Worm (Caenorhabditis elegans) whole organism, young adult: ENCODE results near the gene B0285.3.

Experiments
- B0035.1 ChIP-seq: sonication (generic microtip); optimal IDR thresholded peaks from 2 replicates; lab custom pipeline; 2016; ENCODE audit warnings: missing genetic modification characterization, mild to moderate bottlenecking, missing compliant biosample characterization, missing genotype, missing genetic modification reagents
- C17E4.6 ChIP-seq: fragments of 200-800 bp; sonication (Bioruptor generic); IDR thresholded peaks from 2 replicates; pipeline ENCODE4 v1.3.6; 2022; ENCODE audit warnings: missing genetic modification reagents, missing genetic modification characterization, missing compliant biosample characterization
- F10E7.11 ChIP-seq: sonication (generic microtip); optimal IDR thresholded peaks from 2 replicates; lab custom pipeline; 2017; ENCODE audit warnings: mild to moderate bottlenecking, missing genetic modification characterization, moderate library complexity, missing compliant biosample characterization
- F22D6.2 ChIP-seq: sonication (generic microtip); optimal IDR thresholded peaks from 2 replicates; lab custom pipeline; 2016; ENCODE audit warnings: mild to moderate bottlenecking, missing genetic modification characterization, missing compliant biosample characterization
- F52B5.7 ChIP-seq: sonication (generic microtip); optimal IDR thresholded peaks from 2 replicates; lab custom pipeline; 2016; ENCODE audit warnings: mild to moderate bottlenecking, missing genetic modification characterization, missing compliant biosample characterization
- T07F8.4 ChIP-seq: sonication (generic microtip); optimal IDR thresholded peaks from 2 replicates; lab custom pipeline; 2016; ENCODE audit warnings: mild to moderate bottlenecking, missing genetic modification characterization, moderate library complexity, missing compliant biosample characterization
- T26A5.8 ChIP-seq: sonication (generic microtip); optimal IDR thresholded peaks from 2 replicates; lab custom pipeline; 2016; ENCODE audit warnings: missing genetic modification characterization, missing compliant biosample characterization
- Y53F4B.3 ChIP-seq: fragments of 200-800 bp; sonication (Bioruptor generic); IDR thresholded peaks from 2 replicates; pipeline ENCODE4 v1.3.6; 2022; ENCODE audit warnings: missing genetic modification reagents, missing genetic modification characterization, missing compliant biosample characterization
- Y56A3A.18 ChIP-seq: fragments of 200-800 bp; sonication (Bioruptor generic); IDR thresholded peaks from 2 replicates; pipeline ENCODE4 v1.3.6; 2022; ENCODE audit warnings: missing genetic modification reagents, missing genetic modification characterization, missing compliant biosample characterization
- Y67H2A.10 ChIP-seq: fragments of 200-800 bp; sonication (Bioruptor generic); conservative IDR thresholded peaks from 2 replicates; pipeline ENCODE4 v1.3.6; 2022; ENCODE audit warnings: missing genetic modification reagents, missing genetic modification characterization, missing compliant biosample characterization
- aptf-2 ChIP-seq: fragments of 200-800 bp; sonication (Bioruptor generic); conservative IDR thresholded peaks from 2 replicates; pipeline ENCODE4 v1.3.6; 2022; ENCODE audit warnings: missing genetic modification reagents, missing genetic modification characterization, missing compliant biosample characterization
- atf-7 ChIP-seq: sonication (generic microtip); optimal IDR thresholded peaks from 2 replicates; lab custom pipeline; 2017; ENCODE audit warnings: mild to moderate bottlenecking, missing genetic modification characterization, missing compliant biosample characterization
- attf-6 ChIP-seq: fragments of 200-800 bp; sonication (Bioruptor generic); IDR thresholded peaks from 2 replicates; pipeline ENCODE4 v1.3.6; 2022; ENCODE audit warnings: missing genetic modification reagents, missing genetic modification characterization, missing compliant biosample characterization
- ceh-58 ChIP-seq: fragments of 200-800 bp; sonication (Bioruptor generic); IDR thresholded peaks from 2 replicates; pipeline ENCODE4 v1.3.6; 2022; ENCODE audit warnings: missing genetic modification characterization, missing compliant biosample characterization
- ceh-91 ChIP-seq: fragments of 200-800 bp; sonication (Bioruptor generic); IDR thresholded peaks from 2 replicates; pipeline ENCODE4 v1.3.6; 2022; ENCODE audit warnings: missing genetic modification reagents, missing genetic modification characterization, missing compliant biosample characterization
- chd-7 ChIP-seq: sonication (generic microtip); optimal IDR thresholded peaks from 2 replicates; lab custom pipeline; 2016; ENCODE audit warnings: mild to moderate bottlenecking, missing genetic modification characterization, moderate library complexity, missing compliant biosample characterization
- die-1 ChIP-seq: sonication (generic microtip); optimal IDR thresholded peaks from 2 replicates; lab custom pipeline; 2016; ENCODE audit warnings: missing genotype, mild to moderate bottlenecking, missing genetic modification characterization, missing compliant biosample characterization
- dpff-1 ChIP-seq: sonication (generic microtip); optimal IDR thresholded peaks from 2 replicates; lab custom pipeline; 2017; ENCODE audit warnings: mild to moderate bottlenecking, missing genetic modification characterization, missing compliant biosample characterization
- egl-44 ChIP-seq: fragments of 200-800 bp; sonication (Bioruptor generic); IDR thresholded peaks from 2 replicates; pipeline ENCODE4 v1.3.6; 2022; ENCODE audit warnings: missing genetic modification reagents, missing genetic modification characterization, missing compliant biosample characterization
- egrh-3 ChIP-seq: fragments of 200-800 bp; sonication (Bioruptor generic); IDR thresholded peaks from 2 replicates; pipeline ENCODE4 v1.3.6; 2022; ENCODE audit warnings: missing genetic modification reagents, missing genetic modification characterization, missing compliant biosample characterization
- fkh-3 ChIP-seq: sonication (generic microtip); optimal IDR thresholded peaks from 2 replicates; lab custom pipeline; 2016; ENCODE audit warnings: mild to moderate bottlenecking, missing genetic modification characterization, missing compliant biosample characterization
- gei-17 ChIP-seq: fragments of 200-800 bp; sonication (Bioruptor generic); optimal IDR thresholded peaks from 2 replicates; lab custom pipeline; 2018; ENCODE audit warnings: mild to moderate bottlenecking, missing genetic modification characterization, missing compliant biosample characterization
- hlh-26 ChIP-seq: fragments of 200-800 bp; sonication (Bioruptor generic); conservative IDR thresholded peaks from 2 replicates; pipeline ENCODE4 v1.3.6; 2022; ENCODE audit warnings: missing genetic modification reagents, missing genetic modification characterization, missing compliant biosample characterization
- hmg-1.2 ChIP-seq: fragments of 200-800 bp; sonication (Bioruptor generic); IDR thresholded peaks from 2 replicates; pipeline ENCODE4 v1.3.6; 2022; ENCODE audit warnings: missing genetic modification reagents, missing genetic modification characterization, missing compliant biosample characterization
- hmg-20 ChIP-seq: fragments of 200-800 bp; sonication (Bioruptor generic); IDR thresholded peaks from 2 replicates; pipeline ENCODE4 v1.3.6; 2022; ENCODE audit warnings: missing genetic modification reagents, missing genetic modification characterization, missing compliant biosample characterization
- let-526 ChIP-seq: fragments of 200-800 bp; sonication (Bioruptor generic); IDR thresholded peaks from 2 replicates; pipeline ENCODE4 v1.3.6; 2022; ENCODE audit warnings: missing genetic modification reagents, missing genetic modification characterization, missing compliant biosample characterization
- let-607 ChIP-seq, 2 experiments: fragments of 200-800 bp in 1 of 2; sonication (Bioruptor generic) in 1 of 2; sonication (generic microtip) in 1 of 2; optimal IDR thresholded peaks; 2 replicates each; lab custom pipeline; 2016 to 2018; ENCODE audit warnings: mild to moderate bottlenecking in 2 of 2, missing compliant biosample characterization in 2 of 2, missing genetic modification characterization in 2 of 2, moderate library complexity in 2 of 2, missing genotype in 1 of 2
- lin-26 ChIP-seq: fragments of 200-800 bp; sonication (Bioruptor generic); IDR thresholded peaks from 2 replicates; pipeline ENCODE4 v1.3.6; 2022; ENCODE audit warnings: missing genetic modification reagents, missing genetic modification characterization, missing compliant biosample characterization
- lsy-27 ChIP-seq: sonication (generic microtip); optimal IDR thresholded peaks from 2 replicates; lab custom pipeline; 2017; ENCODE audit warnings: missing genetic modification characterization, mild to moderate bottlenecking, missing compliant biosample characterization, antibody characterized with exemption, missing genotype, borderline replicate concordance; ENCODE audit not compliant: insufficient read depth
- madf-10 ChIP-seq: sonication (generic microtip); optimal IDR thresholded peaks from 2 replicates; lab custom pipeline; 2016; ENCODE audit warnings: mild to moderate bottlenecking, missing genetic modification characterization, missing compliant biosample characterization
- madf-3 ChIP-seq: fragments of 200-800 bp; sonication (Bioruptor generic); IDR thresholded peaks from 2 replicates; pipeline ENCODE4 v1.3.6; 2022; ENCODE audit warnings: missing genetic modification reagents, missing genetic modification characterization, missing compliant biosample characterization
- mcd-1 ChIP-seq: fragments of 200-800 bp; sonication (Bioruptor generic); IDR thresholded peaks from 2 replicates; pipeline ENCODE4 v1.3.6; 2022; ENCODE audit warnings: missing genetic modification reagents, missing genetic modification characterization, missing compliant biosample characterization
- mel-28 ChIP-seq: sonication (generic microtip); optimal IDR thresholded peaks from 2 replicates; lab custom pipeline; 2016; ENCODE audit warnings: borderline replicate concordance, mild to moderate bottlenecking, missing genetic modification characterization, missing compliant biosample characterization
- nfya-2 ChIP-seq: fragments of 200-800 bp; sonication (Bioruptor generic); IDR thresholded peaks from 2 replicates; pipeline ENCODE4 v1.3.6; 2022; ENCODE audit warnings: missing genetic modification reagents, missing genetic modification characterization, missing compliant biosample characterization
- nfyb-1 ChIP-seq: fragments of 200-800 bp; sonication (Bioruptor generic); IDR thresholded peaks from 2 replicates; pipeline ENCODE4 v1.3.6; 2022; ENCODE audit warnings: missing genetic modification reagents, missing genetic modification characterization, missing compliant biosample characterization
- nhr-90 ChIP-seq: sonication (generic microtip); optimal IDR thresholded peaks from 2 replicates; lab custom pipeline; 2016; ENCODE audit warnings: missing genotype, mild to moderate bottlenecking, missing genetic modification characterization, missing compliant biosample characterization
- rpc-1 ChIP-seq, 2 experiments: fragments of 150-350 bp in 1 of 2; sonication (generic microtip) in 1 of 2; optimal IDR thresholded peaks; 2 replicates each; lab custom pipeline; 2014 to 2018; ENCODE audit warnings: missing biosample characterization in 1 of 2, missing genetic modification characterization in 1 of 2, missing genetic modification reagents in 1 of 2, missing genotype in 1 of 2
- sea-2 ChIP-seq: fragments of 200-800 bp; sonication (Bioruptor generic); IDR thresholded peaks from 2 replicates; pipeline ENCODE4 v1.3.6; 2022; ENCODE audit warnings: missing genetic modification characterization, missing compliant biosample characterization
- snpc-1.1 ChIP-seq: sonication (generic microtip); optimal IDR thresholded peaks from 2 replicates; lab custom pipeline; 2017; ENCODE audit warnings: missing genetic modification characterization, mild to moderate bottlenecking, missing compliant biosample characterization, antibody characterized with exemption, moderate library complexity, missing genotype, missing genetic modification reagents; ENCODE audit not compliant: insufficient read depth
- snpc-1.3 ChIP-seq: sonication (generic microtip); optimal IDR thresholded peaks from 2 replicates; lab custom pipeline; 2017; ENCODE audit warnings: missing genetic modification characterization, mild to moderate bottlenecking, missing compliant biosample characterization, antibody characterized with exemption, moderate library complexity, missing genotype, missing genetic modification reagents; ENCODE audit not compliant: insufficient read depth
- snpc-4 ChIP-seq, 5 experiments: fragments of 150-350 bp in 1 of 5; sonication (generic microtip) in 4 of 5; optimal IDR thresholded peaks; 2 replicates each; lab custom pipeline; 2014 to 2018; ENCODE audit warnings: missing genetic modification characterization in 5 of 5, missing biosample characterization in 3 of 5, antibody characterized with exemption in 2 of 5, mild to moderate bottlenecking in 2 of 5, missing compliant biosample characterization in 2 of 5, missing genotype in 2 of 5, moderate library complexity in 2 of 5, missing genetic modification reagents in 1 of 5
- tbx-9 ChIP-seq: sonication (generic microtip); optimal IDR thresholded peaks from 2 replicates; lab custom pipeline; 2016; ENCODE audit warnings: borderline replicate concordance, missing genetic modification characterization, inconsistent platforms, missing compliant biosample characterization
- tlf-1 ChIP-seq: fragments of 200-800 bp; sonication (Bioruptor generic); optimal IDR thresholded peaks from 2 replicates; lab custom pipeline; 2018; ENCODE audit warnings: mild to moderate bottlenecking, missing genetic modification characterization, missing compliant biosample characterization
- xnd-1 ChIP-seq: sonication (generic microtip); optimal IDR thresholded peaks from 2 replicates; lab custom pipeline; 2016; ENCODE audit warnings: missing genotype, missing genetic modification reagents, missing genetic modification characterization, missing compliant biosample characterization
- zfh-2 ChIP-seq: fragments of 200-800 bp; sonication (Bioruptor generic); conservative IDR thresholded peaks from 2 replicates; pipeline ENCODE4 v1.3.6; 2022; ENCODE audit warnings: missing genetic modification reagents, missing genetic modification characterization, missing compliant biosample characterization
- zim-3 ChIP-seq: sonication (generic microtip); optimal IDR thresholded peaks from 2 replicates; lab custom pipeline; 2017; ENCODE audit warnings: mild to moderate bottlenecking, missing genetic modification characterization, moderate library complexity, missing compliant biosample characterization
- ztf-18 ChIP-seq: sonication (generic microtip); optimal IDR thresholded peaks from 2 replicates; lab custom pipeline; 2016; ENCODE audit warnings: missing genotype, mild to moderate bottlenecking, missing genetic modification characterization, missing compliant biosample characterization
- ztf-26 ChIP-seq: sonication (generic microtip); optimal IDR thresholded peaks from 2 replicates; lab custom pipeline; 2017; ENCODE audit warnings: missing genetic modification characterization, missing compliant biosample characterization
- ztf-6 ChIP-seq: fragments of 200-800 bp; sonication (Bioruptor generic); IDR thresholded peaks from 2 replicates; pipeline ENCODE4 v1.3.6; 2022; ENCODE audit warnings: missing genetic modification reagents, missing genetic modification characterization, missing compliant biosample characterization

B0285.3 gene

DNA sequence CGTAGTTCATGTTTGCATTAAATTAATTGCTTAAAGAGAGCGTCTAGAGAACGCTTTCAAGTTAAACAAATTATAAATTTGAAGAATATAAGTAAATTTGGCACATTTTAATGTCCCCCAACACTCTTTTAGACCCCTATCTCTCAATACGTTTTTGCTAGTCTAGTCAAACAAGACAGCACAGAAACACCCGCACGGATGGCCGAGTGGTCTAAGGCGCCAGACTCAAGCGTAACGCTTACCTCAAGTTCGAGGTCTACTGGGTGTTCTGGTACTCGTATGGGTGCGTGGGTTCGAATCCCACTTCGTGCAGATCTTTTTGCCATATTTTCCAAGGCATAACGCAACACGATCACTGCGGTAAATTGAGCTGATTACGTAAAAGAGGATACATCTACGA is 19.2 kb upstream of the B0285.3 start (continued):
- TF ChIP-seq Y56A3A.18 (no peak), zfh-2 (GFP tag; lab: Robert Waterston, UW) (no peak), snpc-1.1 (tag; lab: Kevin White, UChicago) (no peak), F10E7.11 (tag; lab: Kevin White, UChicago) (no peak), egl-44 (0 out of 2 replicates have a peak, but pooled peaks have one; percentile 35), madf-10 (tag; lab: Kevin White, UChicago) (no peak), fkh-3 (no peak), gei-17 (no peak), ceh-58 (GFP tag; lab: Robert Waterston, UW) (no peak), F52B5.7 (tag; lab: Kevin White, UChicago) (no peak), zim-3 (tag; lab: Kevin White, UChicago) (no peak), mcd-1 (peak; percentile 18; the same call in 1 of the 2 replicates), lsy-27 (tag; lab: Kevin White, UChicago) (no peak), madf-3 (no peak), dpff-1 (tag; lab: Kevin White, UChicago) (no peak), let-607 (tag; optimal IDR thresholded peaks at IDR 0.05; lab: Kevin White, UChicago) (no peak), ceh-91 (GFP tag; lab: Robert Waterston, UW) (no peak), tlf-1 (GFP tag; lab: Kevin White, UChicago) (no peak), mel-28 (tag; lab: Kevin White, UChicago) (no peak), lin-26 (GFP tag; lab: Robert Waterston, UW) (peak; percentile 78), T26A5.8 (no peak), atf-7 (tag; lab: Kevin White, UChicago) (no peak), hmg-1.2 (GFP tag; lab: Robert Waterston, UW) (peak; percentile 30; the same call in 1 of the 2 replicates), C17E4.6 (GFP tag; lab: Robert Waterston, UW) (no peak), chd-7 (no peak), nfya-2 (GFP tag; lab: Robert Waterston, UW) (no peak), Y53F4B.3 (no peak), B0035.1 (tag; lab: Kevin White, UChicago) (no peak), xnd-1 (tag; lab: Kevin White, UChicago) (no peak), sea-2 (GFP tag; lab: Robert Waterston, UW) (no peak), die-1 (peak; percentile 46), egrh-3 (no peak), ztf-26 (no peak), ztf-6 (GFP tag; lab: Robert Waterston, UW) (0 out of 2 replicates have a peak, but pooled peaks have one; percentile 29), hmg-20 (GFP tag; lab: Robert Waterston, UW) (no peak), attf-6 (GFP tag; lab: Robert Waterston, UW) (no peak), nfyb-1 (GFP tag; lab: Robert Waterston, UW) (0 out of 2 replicates have a peak, but pooled peaks have one; percentile 22), T07F8.4 (peak; percentile 8), rpc-1 (optimal IDR thresholded peaks at IDR 0.05; lab: Kevin White, UChicago) (peak; percentile 65), rpc-1 (tag; optimal IDR thresholded peaks at IDR 0.05; lab: Kevin White, UChicago) (peak; percentile 80)

DNA sequence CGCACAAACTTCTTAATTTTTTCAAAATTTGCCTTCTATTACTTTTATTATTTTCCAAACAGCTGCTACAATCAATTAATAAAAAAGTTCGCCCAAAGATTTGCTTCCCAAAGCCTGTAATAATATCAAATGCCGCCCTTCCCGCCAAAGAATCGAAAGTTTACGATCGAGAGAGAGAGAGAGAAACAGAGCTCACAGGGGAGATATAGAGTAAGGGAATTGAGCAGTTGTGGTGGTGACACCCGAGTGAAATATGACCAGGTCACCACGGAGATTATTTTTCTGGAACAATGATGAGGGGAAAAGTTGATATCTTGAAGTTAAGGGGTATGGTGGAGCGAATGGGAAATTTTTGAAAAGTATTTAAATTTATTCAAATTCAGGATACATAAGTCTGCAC is 16.8 kb upstream of the B0285.3 start:
- TF ChIP-seq snpc-4 (GFP tag; optimal IDR thresholded peaks at IDR 0.05; lab: Kevin White, UChicago) (no peak), snpc-4 (tag; optimal IDR thresholded peaks at IDR 0.05; lab: Kevin White, UChicago) (no peak), F22D6.2 (tag; lab: Kevin White, UChicago) (no peak), F10E7.11 (tag; lab: Kevin White, UChicago) (no peak), nhr-90 (tag; lab: Kevin White, UChicago) (no peak), egl-44 (no peak), nfyb-1 (GFP tag; lab: Robert Waterston, UW) (no peak), Y67H2A.10 (GFP tag; lab: Robert Waterston, UW) (no peak), hlh-26 (no peak), tbx-9 (tag; lab: Kevin White, UChicago) (no peak), ztf-18 (no peak), aptf-2 (no peak), snpc-1.3 (tag; lab: Kevin White, UChicago) (no peak), let-526 (no peak)
